Fruit fly (Drosophila melanogaster) whole organism, embryonic: ENCODE measurements around the gene CG11178.

ENCODE experiments used
- Blimp-1 ChIP-seq: fragments of 200-800 bp; sonication (Bioruptor generic); optimal IDR thresholded peaks from 3 replicates; lab custom pipeline; 2018; ENCODE audit warnings: missing biosample characterization, missing genetic modification characterization, mild to moderate bottlenecking, moderate library complexity, missing genetic modification reagents
- BtbVII ChIP-seq: fragments of 200-800 bp; sonication (Bioruptor generic); optimal IDR thresholded peaks from 3 replicates; lab custom pipeline; 2017; ENCODE audit warnings: missing biosample characterization, mild to moderate bottlenecking, missing genetic modification characterization
- C15 ChIP-seq: fragments of 200-800 bp; sonication (Bioruptor generic); IDR thresholded peaks from 3 replicates; pipeline ENCODE4 v1.3.6; 2022; ENCODE audit warnings: missing biosample characterization, missing genetic modification characterization
- CG10267 ChIP-seq: fragments of 200-800 bp; sonication (Bioruptor generic); optimal IDR thresholded peaks from 2 replicates; lab custom pipeline; 2018; ENCODE audit warnings: missing biosample characterization, mild to moderate bottlenecking, missing genetic modification characterization, moderate library complexity
- CG10321 ChIP-seq: fragments of 200-800 bp; sonication (Bioruptor generic); IDR thresholded peaks from 2 replicates; pipeline ENCODE4 v1.3.6; 2022; ENCODE audit warnings: missing biosample characterization, missing genetic modification characterization
- CG11247 ChIP-seq: fragments of 200-800 bp; sonication (Bioruptor generic); IDR thresholded peaks from 2 replicates; pipeline ENCODE4 v1.3.6; 2022; ENCODE audit warnings: missing biosample characterization, missing genetic modification characterization
- CG12155 ChIP-seq: fragments of 200-800 bp; sonication (Bioruptor generic); optimal IDR thresholded peaks from 3 replicates; lab custom pipeline; 2016; ENCODE audit warnings: missing biosample characterization, missing genetic modification characterization
- CG12391 ChIP-seq: fragments of 200-800 bp; sonication (Bioruptor generic); optimal IDR thresholded peaks from 3 replicates; lab custom pipeline; 2018; ENCODE audit warnings: missing biosample characterization, mild to moderate bottlenecking, missing genetic modification characterization, moderate library complexity
- CG14860 ChIP-seq: fragments of 200-800 bp; sonication (Bioruptor generic); IDR thresholded peaks from 3 replicates; pipeline ENCODE4 v1.3.6; 2022; ENCODE audit warnings: missing biosample characterization, missing genetic modification characterization; ENCODE audit not compliant: partially characterized antibody
- CG15011 ChIP-seq: fragments of 200-800 bp; sonication (Bioruptor generic); optimal IDR thresholded peaks from 3 replicates; lab custom pipeline; 2018; ENCODE audit warnings: missing biosample characterization, mild to moderate bottlenecking, missing genetic modification characterization
- CG15073 ChIP-seq: fragments of 200-800 bp; sonication (Bioruptor generic); optimal IDR thresholded peaks from 2 replicates; lab custom pipeline; 2016; ENCODE audit warnings: missing biosample characterization, missing genetic modification characterization
- CG15269 ChIP-seq: fragments of 200-800 bp; sonication (Bioruptor generic); optimal IDR thresholded peaks from 2 replicates; lab custom pipeline; 2018; ENCODE audit warnings: missing biosample characterization, mild to moderate bottlenecking, missing genetic modification characterization, moderate library complexity
- CG17186 ChIP-seq: fragments of 200-800 bp; sonication (Bioruptor generic); optimal IDR thresholded peaks from 3 replicates; lab custom pipeline; 2017; ENCODE audit warnings: missing biosample characterization, missing genetic modification reagents, missing genetic modification characterization
- CG17568 ChIP-seq: fragments of 200-800 bp; sonication (Bioruptor generic); optimal IDR thresholded peaks from 2 replicates; lab custom pipeline; 2018; ENCODE audit warnings: missing biosample characterization, mild to moderate bottlenecking, missing genetic modification characterization, moderate library complexity
- CG2202 ChIP-seq: fragments of 200-800 bp; sonication (Bioruptor generic); optimal IDR thresholded peaks from 2 replicates; lab custom pipeline; 2018; ENCODE audit warnings: missing biosample characterization, mild to moderate bottlenecking, missing genetic modification characterization
- CG3281 ChIP-seq: fragments of 200-800 bp; sonication (Bioruptor generic); optimal IDR thresholded peaks from 3 replicates; lab custom pipeline; 2017; ENCODE audit warnings: missing biosample characterization, mild to moderate bottlenecking, missing genetic modification characterization
- CG6683 ChIP-seq: fragments of 200-800 bp; sonication (Bioruptor generic); optimal IDR thresholded peaks from 2 replicates; lab custom pipeline; 2017; ENCODE audit warnings: missing biosample characterization, mild to moderate bottlenecking, missing genetic modification characterization, missing genetic modification reagents
- CG9215 ChIP-seq: fragments of 200-800 bp; sonication (Bioruptor generic); IDR thresholded peaks from 2 replicates; pipeline ENCODE4 v1.3.6; 2022; ENCODE audit warnings: missing biosample characterization, missing genetic modification characterization
- CG9437 ChIP-seq: fragments of 200-800 bp; sonication (Bioruptor generic); optimal IDR thresholded peaks from 2 replicates; lab custom pipeline; 2018; ENCODE audit warnings: missing biosample characterization, mild to moderate bottlenecking, missing genetic modification characterization
- CHES-1-like ChIP-seq: fragments of 200-800 bp; sonication (Bioruptor generic); optimal IDR thresholded peaks from 2 replicates; lab custom pipeline; 2016; ENCODE audit warnings: missing biosample characterization, missing genetic modification characterization
- Dad ChIP-seq: fragments of 200-800 bp; sonication (Bioruptor generic); optimal IDR thresholded peaks from 3 replicates; lab custom pipeline; 2016; ENCODE audit warnings: missing biosample characterization, missing genetic modification characterization
- Dll ChIP-seq: fragments of 200-800 bp; sonication (Bioruptor generic); IDR thresholded peaks from 4 replicates; pipeline ENCODE4 v1.3.6; 2022; ENCODE audit warnings: missing biosample characterization, missing genetic modification characterization; ENCODE audit not compliant: partially characterized antibody
- Drgx ChIP-seq: fragments of 200-800 bp; sonication (Bioruptor generic); IDR thresholded peaks from 2 replicates; pipeline ENCODE4 v1.3.6; 2022; ENCODE audit warnings: missing biosample characterization, missing genetic modification characterization
- E2f2 ChIP-seq: fragments of 200-800 bp; sonication (Bioruptor generic); IDR thresholded peaks from 2 replicates; pipeline ENCODE4 v1.3.6; 2022; ENCODE audit warnings: missing biosample characterization, missing genetic modification characterization
- Hey ChIP-seq: fragments of 200-800 bp; sonication (Bioruptor generic); optimal IDR thresholded peaks from 3 replicates; lab custom pipeline; 2018; ENCODE audit warnings: missing biosample characterization, mild to moderate bottlenecking, missing genetic modification characterization
- HmgD ChIP-seq: fragments of 200-800 bp; sonication (Bioruptor generic); optimal IDR thresholded peaks from 3 replicates; lab custom pipeline; 2016; ENCODE audit warnings: missing biosample characterization, missing genetic modification characterization
- Jarid2 ChIP-seq: fragments of 200-800 bp; sonication (Bioruptor generic); optimal IDR thresholded peaks from 3 replicates; lab custom pipeline; 2017; ENCODE audit warnings: mild to moderate bottlenecking, missing biosample characterization, missing genetic modification reagents, missing genetic modification characterization
- Mes4 ChIP-seq: fragments of 200-800 bp; sonication (Bioruptor generic); optimal IDR thresholded peaks from 2 replicates; lab custom pipeline; 2016; ENCODE audit warnings: missing biosample characterization, missing genetic modification characterization
- Oaz ChIP-seq: fragments of 200-800 bp; sonication (Bioruptor generic); IDR thresholded peaks from 2 replicates; pipeline ENCODE4 v1.3.6; 2022; ENCODE audit warnings: missing biosample characterization, missing genetic modification characterization
- TFAM ChIP-seq: fragments of 200-800 bp; sonication (Bioruptor generic); optimal IDR thresholded peaks from 2 replicates; lab custom pipeline; 2017; ENCODE audit warnings: missing biosample characterization, missing genetic modification characterization, inconsistent platforms
- Xbp1 ChIP-seq: fragments of 200-800 bp; sonication (Bioruptor generic); optimal IDR thresholded peaks from 3 replicates; lab custom pipeline; 2016; ENCODE audit warnings: missing biosample characterization, mild to moderate bottlenecking, missing genetic modification characterization
- bowl ChIP-seq: fragments of 200-800 bp; sonication (Bioruptor generic); IDR thresholded peaks from 2 replicates; pipeline ENCODE4 v1.3.6; 2022; ENCODE audit warnings: missing biosample characterization, missing genetic modification characterization
- chn ChIP-seq: fragments of 200-800 bp; sonication (Bioruptor generic); optimal IDR thresholded peaks from 2 replicates; lab custom pipeline; 2016; ENCODE audit warnings: missing biosample characterization, missing genetic modification characterization
- emc ChIP-seq: fragments of 200-800 bp; sonication (Bioruptor generic); optimal IDR thresholded peaks from 2 replicates; lab custom pipeline; 2016; ENCODE audit warnings: missing biosample characterization, missing genetic modification characterization
- en ChIP-seq: fragments of 200-800 bp; sonication (Bioruptor generic); optimal IDR thresholded peaks from 2 replicates; lab custom pipeline; 2016; ENCODE audit warnings: missing biosample characterization, missing genetic modification characterization
- jigr1 ChIP-seq: fragments of 200-800 bp; sonication (Bioruptor generic); IDR thresholded peaks from 3 replicates; pipeline ENCODE4 v1.3.6; 2022; ENCODE audit warnings: missing biosample characterization, missing genetic modification characterization
- jumu ChIP-seq: fragments of 200-800 bp; sonication (Bioruptor generic); optimal IDR thresholded peaks from 3 replicates; lab custom pipeline; 2016; ENCODE audit warnings: missing biosample characterization, missing genetic modification characterization
- klu ChIP-seq: fragments of 200-800 bp; sonication (Bioruptor generic); IDR thresholded peaks from 2 replicates; pipeline ENCODE4 v1.3.6; 2022; ENCODE audit warnings: missing biosample characterization, missing genetic modification characterization
- oc ChIP-seq: fragments of 200-800 bp; sonication (Bioruptor generic); optimal IDR thresholded peaks from 2 replicates; lab custom pipeline; 2018; ENCODE audit warnings: missing biosample characterization, mild to moderate bottlenecking, missing genetic modification characterization, moderate library complexity
- pfk ChIP-seq: fragments of 200-800 bp; sonication (Bioruptor generic); optimal IDR thresholded peaks from 2 replicates; lab custom pipeline; 2018; ENCODE audit warnings: missing biosample characterization, mild to moderate bottlenecking, missing genetic modification characterization, moderate library complexity
- psq ChIP-seq: fragments of 200-800 bp; sonication (Bioruptor generic); optimal IDR thresholded peaks from 2 replicates; lab custom pipeline; 2017; ENCODE audit warnings: missing biosample characterization, missing genetic modification characterization
- pum ChIP-seq: fragments of 200-800 bp; sonication (Bioruptor generic); optimal IDR thresholded peaks from 2 replicates; lab custom pipeline; 2016; ENCODE audit warnings: missing biosample characterization, missing genetic modification characterization
- sens ChIP-seq: fragments of 200-800 bp; sonication (Bioruptor generic); peaks from one replicate; lab custom pipeline; 2016; ENCODE audit warnings: missing biosample characterization, missing genetic modification characterization
- ssp ChIP-seq: fragments of 200-800 bp; sonication (Bioruptor generic); IDR thresholded peaks from 2 replicates; pipeline ENCODE4 v1.3.6; 2022; ENCODE audit warnings: missing biosample characterization, missing genetic modification characterization
- tll ChIP-seq, 2 experiments: fragments of 200-800 bp in 1 of 2; fragments of >200 bp in 1 of 2; sonication (Bioruptor generic) in 1 of 2; optimal IDR thresholded peaks; 2 replicates each; lab custom pipeline; 2017 to 2019; ENCODE audit warnings: missing biosample characterization in 2 of 2, missing genetic modification characterization in 2 of 2, mild to moderate bottlenecking in 1 of 2, moderate library complexity in 1 of 2
- tna ChIP-seq: fragments of 200-800 bp; sonication (Bioruptor generic); IDR thresholded peaks from 2 replicates; pipeline ENCODE4 v1.3.6; 2022; ENCODE audit warnings: missing biosample characterization, missing genetic modification characterization; ENCODE audit not compliant: partially characterized antibody
- tup ChIP-seq: fragments of 200-800 bp; sonication (Bioruptor generic); optimal IDR thresholded peaks from 2 replicates; lab custom pipeline; 2016; ENCODE audit warnings: missing biosample characterization, mild to moderate bottlenecking, missing genetic modification characterization, moderate library complexity
- unc-4 ChIP-seq: fragments of 200-800 bp; sonication (Bioruptor generic); IDR thresholded peaks from 2 replicates; pipeline ENCODE4 v1.3.6; 2022; ENCODE audit warnings: missing biosample characterization, missing genetic modification characterization; ENCODE audit not compliant: partially characterized antibody
- zen ChIP-seq: fragments of 200-800 bp; sonication (Bioruptor generic); optimal IDR thresholded peaks from 3 replicates; lab custom pipeline; 2018; ENCODE audit warnings: missing biosample characterization, mild to moderate bottlenecking, missing genetic modification characterization, moderate library complexity

Gene CG11178

dm6 chrX:13634254-13634999, 28.9 kb downstream of the CG11178 start (continued):
- TF ChIP-seq pfk (GFP tag; lab: Kevin White, UChicago): peak; percentile 66
- no peak for TF ChIP-seq zen (tag; lab: Kevin White, UChicago)
- no peak for TF ChIP-seq pum
- no peak for TF ChIP-seq en
- TF ChIP-seq tna (GFP tag; lab: Robert Waterston, UW): no peak
- peak; percentile 34 for TF ChIP-seq CG15269 (tag; lab: Kevin White, UChicago)
- peak; percentile 28 for TF ChIP-seq CG15011 (GFP tag; lab: Kevin White, UChicago)
- peak; percentile 39 for TF ChIP-seq CG12155 (GFP tag; lab: Kevin White, UChicago)
- no peak for TF ChIP-seq bowl (GFP tag; lab: Robert Waterston, UW)
- peak; percentile 69 for TF ChIP-seq CG17568
- TF ChIP-seq CG9215 (GFP tag; lab: Robert Waterston, UW): peak; percentile 52; the same call in 1 of the 2 replicates
- TF ChIP-seq C15 (GFP tag; lab: Robert Waterston, UW): no peak
- TF ChIP-seq Oaz (GFP tag; lab: Robert Waterston, UW): no peak
- TF ChIP-seq Mes4 (GFP tag; lab: Kevin White, UChicago): peak; percentile 2
- TF ChIP-seq Drgx: 0 out of 2 replicates have a peak, but pooled peaks have one; percentile 17
- TF ChIP-seq jigr1 (GFP tag; lab: Robert Waterston, UW): no peak
- TF ChIP-seq CG12391 (tag; lab: Kevin White, UChicago): no peak
- TF ChIP-seq Jarid2 (GFP tag; lab: Kevin White, UChicago): peak; percentile 34
- TF ChIP-seq unc-4 (GFP tag; lab: Robert Waterston, UW): no peak
- TF ChIP-seq Xbp1 (GFP tag; lab: Kevin White, UChicago): no peak
- no peak for TF ChIP-seq Dll (GFP tag; lab: Robert Waterston, UW)
- no peak for TF ChIP-seq CG17186
- TF ChIP-seq BtbVII (GFP tag; lab: Kevin White, UChicago): peak; percentile 57
- TF ChIP-seq Dad (GFP tag; lab: Kevin White, UChicago): no peak
- peak; percentile 48; the same call in 1 of the 2 replicates for TF ChIP-seq CG11247 (GFP tag; lab: Robert Waterston, UW)
- no peak for TF ChIP-seq CG10267 (tag; lab: Kevin White, UChicago)
- no peak for TF ChIP-seq TFAM (GFP tag; lab: Kevin White, UChicago)
- TF ChIP-seq Blimp-1 (GFP tag; lab: Kevin White, UChicago): no peak
- peak; percentile 35 for TF ChIP-seq CG6683
- TF ChIP-seq tup (GFP tag; lab: Kevin White, UChicago): peak; percentile 6
- TF ChIP-seq ssp (GFP tag; lab: Robert Waterston, UW): no peak
- TF ChIP-seq CG14860 (GFP tag; lab: Robert Waterston, UW): no peak
- TF ChIP-seq E2f2 (GFP tag; lab: Robert Waterston, UW): peak; percentile 33; the same call in 1 of the 2 replicates
- TF ChIP-seq CHES-1-like (GFP tag; lab: Kevin White, UChicago): peak; percentile 69
- no peak for TF ChIP-seq psq
- TF ChIP-seq sens (GFP tag; lab: Kevin White, UChicago): peak; percentile 81
- peak; percentile 64 for TF ChIP-seq CG3281 (GFP tag; lab: Kevin White, UChicago)
- no peak for TF ChIP-seq HmgD (GFP tag; lab: Kevin White, UChicago)
- TF ChIP-seq oc: no peak
- peak in 1 of 2 experiments; percentile 38 for TF ChIP-seq tll (GFP tag; optimal IDR thresholded peaks at IDR 0.05; lab: Kevin White, UChicago)
- no peak for TF ChIP-seq CG9437 (GFP tag; lab: Kevin White, UChicago)
- TF ChIP-seq CG15073: no peak
- TF ChIP-seq jumu (GFP tag; lab: Kevin White, UChicago): no peak
- TF ChIP-seq Hey (tag; lab: Kevin White, UChicago): peak; percentile 59
- TF ChIP-seq CG2202: no peak
- no peak for TF ChIP-seq CG10321 (GFP tag; lab: Robert Waterston, UW)
- no peak for TF ChIP-seq emc (GFP tag; lab: Kevin White, UChicago)
- peak; percentile 25 for TF ChIP-seq chn (GFP tag; lab: Kevin White, UChicago)
- peak; percentile 57; the same call in 1 of the 2 replicates for TF ChIP-seq klu (GFP tag; lab: Robert Waterston, UW)
